Worm (Caenorhabditis elegans): ENCODE measurements around the gene adh-5.

Gene adh-5

ce11 chrV:903460-903859 is 8.1 kb upstream of the adh-5 start, which contains the start of gene fmo-5 (continued):
- TF ChIP-seq sptf-2 (GFP tag; optimal IDR thresholded peaks at IDR 0.05) = no peak
- no peak for TF ChIP-seq ztf-25 (GFP tag; IDR thresholded peaks at IDR 0.05)
- no peak for TF ChIP-seq somi-1 (GFP tag; optimal IDR thresholded peaks at IDR 0.05)
- peak; percentile 25 for TF ChIP-seq F22D6.2 (tag; optimal IDR thresholded peaks at IDR 0.05)
- TF ChIP-seq ekl-4 (GFP tag; IDR thresholded peaks at IDR 0.05) = no peak
- TF ChIP-seq rec-8 (tag; optimal IDR thresholded peaks at IDR 0.05) = no peak
- no peak for TF ChIP-seq tlf-1 (GFP tag; optimal IDR thresholded peaks at IDR 0.05)
- TF ChIP-seq F37B4.10 (GFP tag; IDR thresholded peaks at IDR 0.05) = no peak
- no peak for TF ChIP-seq Y53F4B.3 (GFP tag; IDR thresholded peaks at IDR 0.05)
- TF ChIP-seq die-1 (tag; optimal IDR thresholded peaks at IDR 0.05) = no peak
- TF ChIP-seq nhr-80 (tag; optimal IDR thresholded peaks at IDR 0.05) = peak; percentile 15
- TF ChIP-seq lsl-1 (GFP tag; optimal IDR thresholded peaks at IDR 0.05) = no peak
- TF ChIP-seq F10E7.11 (tag; optimal IDR thresholded peaks at IDR 0.05) = no peak
- TF ChIP-seq F33H1.4 (GFP tag; IDR thresholded peaks at IDR 0.05) = no peak
- no peak for TF ChIP-seq F39B2.1 (GFP tag; IDR thresholded peaks at IDR 0.05)
- no peak for TF ChIP-seq ztf-18 (tag; optimal IDR thresholded peaks at IDR 0.05)
- no peak for TF ChIP-seq lir-1 (GFP tag; conservative IDR thresholded peaks at IDR 0.05)
- TF ChIP-seq ceh-40 (GFP tag; IDR thresholded peaks at IDR 0.05) = no peak

ce11 chrV:904232-904983 is 7.2 kb upstream of the adh-5 start, which contains the start of gene trm-2A:
trm-2A (plus strand) TSS chrV:904963.
- TF ChIP-seq Y53F4B.3 (GFP tag; IDR thresholded peaks at IDR 0.05) (no peak), Y79H2A.3 (GFP tag; conservative IDR thresholded peaks at IDR 0.05) (no peak), tbp1 (GFP tag; optimal IDR thresholded peaks at IDR 0.05) (peak; percentile 27), ceh-27 (GFP tag; optimal IDR thresholded peaks at IDR 0.05) (peak; percentile 11), bed-1 (GFP tag; IDR thresholded peaks at IDR 0.05) (no peak), B0019.2 (GFP tag; conservative IDR thresholded peaks at IDR 0.05) (no peak), snpc-1.1 (tag; optimal IDR thresholded peaks at IDR 0.05; ENCODE audit: insufficient read depth) (no peak), lin-40 (tag; optimal IDR thresholded peaks at IDR 0.05) (peak; percentile 45), nfya-2 (GFP tag; IDR thresholded peaks at IDR 0.05) (no peak), dpl-1 (GFP tag; optimal IDR thresholded peaks at IDR 0.05) (peak; percentile 74), lsl-1 (GFP tag; optimal IDR thresholded peaks at IDR 0.05) (peak; percentile 18), zfh-2 (GFP tag; conservative IDR thresholded peaks at IDR 0.05) (peak; percentile 37; the same call in 1 of the 2 replicates), hmg-1.2 (GFP tag; IDR thresholded peaks at IDR 0.05) (peak; percentile 30; the same call in 1 of the 2 replicates), hsf-1 (GFP tag; IDR thresholded peaks at IDR 0.05) (no peak), egl-44 (GFP tag; IDR thresholded peaks at IDR 0.05) (no peak), snpc-4 (GFP tag; optimal IDR thresholded peaks at IDR 0.05) (no peak), snpc-4 (tag; optimal IDR thresholded peaks at IDR 0.05) (peak in 1 of 4 experiments; percentile 33), ceh-100 (GFP tag; IDR thresholded peaks at IDR 0.05) (0 out of 2 replicates have a peak, but pooled peaks have one; percentile 22), mcd-1 (GFP tag; IDR thresholded peaks at IDR 0.05) (peak; percentile 97), let-607 (tag; optimal IDR thresholded peaks at IDR 0.05) (no peak), ekl-4 (GFP tag; IDR thresholded peaks at IDR 0.05) (no peak), lin-35 (GFP tag; optimal IDR thresholded peaks at IDR 0.05) (peak in 2 of 3 experiments; percentile 15 to 91), lin-54 (GFP tag; optimal IDR thresholded peaks at IDR 0.05) (peak; percentile 94), B0035.1 (tag; optimal IDR thresholded peaks at IDR 0.05) (no peak), nhr-120 (GFP tag; IDR thresholded peaks at IDR 0.05) (no peak), attf-5 (GFP tag; optimal IDR thresholded peaks at IDR 0.05) (peak; percentile 15), F49E8.2 (tag; optimal IDR thresholded peaks at IDR 0.05; ENCODE audit: insufficient read depth) (no peak), ceh-79 (tag; optimal IDR thresholded peaks at IDR 0.05) (no peak), dox-1 (GFP tag; IDR thresholded peaks at IDR 0.05) (no peak), dpff-1 (tag; optimal IDR thresholded peaks at IDR 0.05) (no peak), atf-7 (tag; optimal IDR thresholded peaks at IDR 0.05) (no peak), sptf-2 (GFP tag; optimal IDR thresholded peaks at IDR 0.05) (no peak)

Data from whole organism, young adult.